Worm (Caenorhabditis elegans): ENCODE measurements around the gene T01D1.8.
A peak's percentile ranks its signal among the peaks of the same experiment; 100 is the strongest.

Gene T01D1.8

DNA sequence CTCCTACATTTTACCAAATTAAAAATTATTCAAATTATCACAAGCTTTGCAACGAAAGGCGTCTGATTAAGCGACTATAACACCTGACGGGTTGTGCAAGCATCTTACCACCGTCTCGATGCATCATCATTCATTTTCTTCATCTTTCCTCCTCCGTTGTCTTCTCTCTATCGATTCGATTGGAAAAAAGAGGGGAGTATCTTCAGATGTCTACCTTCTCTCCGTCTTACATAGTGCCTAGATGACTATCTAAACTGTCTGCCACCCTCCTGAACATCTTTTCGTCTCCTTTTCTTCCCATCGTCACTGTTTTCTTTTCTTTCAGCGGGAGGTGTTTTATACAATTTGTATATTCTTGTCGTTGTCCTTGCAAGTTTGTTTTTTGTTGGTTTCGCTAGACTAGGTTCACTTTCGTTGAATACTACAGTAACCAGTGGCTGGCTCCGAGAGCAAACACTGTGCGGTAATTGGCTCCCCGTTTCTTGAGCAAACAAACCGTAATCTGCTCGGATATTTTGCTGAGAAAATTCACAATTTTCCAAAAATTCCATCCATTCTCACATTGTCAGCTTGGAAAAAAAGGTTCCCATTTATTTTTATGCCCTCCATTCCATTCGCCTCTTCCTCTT, 27.1 kb upstream of the T01D1.8 start:
- TF ChIP-seq attf-5 (GFP tag; optimal IDR thresholded peaks at IDR 0.05) = peak; percentile 37
- no peak for TF ChIP-seq attf-6 (GFP tag; IDR thresholded peaks at IDR 0.05)
- no peak for TF ChIP-seq nhr-179 (tag; optimal IDR thresholded peaks at IDR 0.05)
- TF ChIP-seq D2030.7 (GFP tag; IDR thresholded peaks at IDR 0.05) = no peak
- no peak for TF ChIP-seq bed-2 (GFP tag; IDR thresholded peaks at IDR 0.05)
- TF ChIP-seq hmg-1.2 (GFP tag; IDR thresholded peaks at IDR 0.05) = peak; percentile 61; the same call in 1 of the 2 replicates
- no peak for TF ChIP-seq madf-3 (GFP tag; IDR thresholded peaks at IDR 0.05)
- TF ChIP-seq rpc-1 (optimal IDR thresholded peaks at IDR 0.05) = no peak
- TF ChIP-seq rpc-1 (tag; optimal IDR thresholded peaks at IDR 0.05) = no peak
- TF ChIP-seq cebp-1 (GFP tag; IDR thresholded peaks at IDR 0.05) = no peak
- peak; percentile 16 for TF ChIP-seq cebp-1 (tag; optimal IDR thresholded peaks at IDR 0.05)
- TF ChIP-seq nhr-80 (tag; optimal IDR thresholded peaks at IDR 0.05) = peak; percentile 44
- no peak for TF ChIP-seq snpc-1.3 (tag; optimal IDR thresholded peaks at IDR 0.05; ENCODE audit: insufficient read depth)
- peak; percentile 13 for TF ChIP-seq ceh-27 (GFP tag; optimal IDR thresholded peaks at IDR 0.05)
- peak; percentile 6 for TF ChIP-seq lin-40 (tag; optimal IDR thresholded peaks at IDR 0.05)
- no peak for TF ChIP-seq B0019.2 (GFP tag; conservative IDR thresholded peaks at IDR 0.05)
- TF ChIP-seq zim-3 (tag; optimal IDR thresholded peaks at IDR 0.05) = no peak
- no peak for TF ChIP-seq lin-35 (GFP tag; optimal IDR thresholded peaks at IDR 0.05)
- no peak for TF ChIP-seq madf-8 (GFP tag; conservative IDR thresholded peaks at IDR 0.05)
- no peak for TF ChIP-seq cebp-2 (GFP tag; IDR thresholded peaks at IDR 0.05)
- no peak for TF ChIP-seq let-607 (tag; optimal IDR thresholded peaks at IDR 0.05)
- no peak for TF ChIP-seq ceh-100 (GFP tag; IDR thresholded peaks at IDR 0.05)
- no peak for TF ChIP-seq snpc-4 (GFP tag; optimal IDR thresholded peaks at IDR 0.05)
- TF ChIP-seq snpc-4 (tag; optimal IDR thresholded peaks at IDR 0.05) = no peak
- no peak for TF ChIP-seq pha-4 (tag; optimal IDR thresholded peaks at IDR 0.05)
- TF ChIP-seq bed-1 (GFP tag; IDR thresholded peaks at IDR 0.05) = no peak

DNA sequence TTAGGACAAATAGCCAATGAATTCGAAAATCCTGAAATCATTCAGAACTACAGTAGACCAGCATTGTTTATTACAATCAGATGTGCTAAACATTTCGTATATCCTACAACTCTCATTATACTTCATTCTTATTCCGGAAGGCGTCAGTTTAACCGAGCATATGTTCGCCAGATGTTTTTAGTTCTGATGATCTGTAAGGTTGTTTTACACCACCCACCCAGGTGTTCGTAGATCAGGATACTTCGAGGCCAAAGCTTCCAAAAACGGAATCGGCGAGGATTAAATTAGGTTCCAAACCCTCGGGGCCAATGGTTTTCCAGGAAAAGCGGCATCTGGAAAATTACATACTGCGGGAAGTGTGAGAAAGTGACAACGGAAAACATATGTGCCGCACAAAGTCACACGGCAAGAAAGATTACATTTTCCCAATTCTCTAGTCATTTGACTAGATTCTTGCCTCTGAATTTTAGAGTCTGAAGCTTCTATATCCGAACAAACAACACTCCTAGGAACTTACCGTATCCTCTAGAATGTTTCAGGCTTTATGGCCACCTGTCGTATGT, 25.9 kb upstream of the T01D1.8 start:
- TF ChIP-seq fkh-3 (tag; optimal IDR thresholded peaks at IDR 0.05) = no peak
- no peak for TF ChIP-seq D2030.7 (GFP tag; IDR thresholded peaks at IDR 0.05)
- TF ChIP-seq tbp1 (GFP tag; optimal IDR thresholded peaks at IDR 0.05) = no peak
- no peak for TF ChIP-seq egl-44 (GFP tag; IDR thresholded peaks at IDR 0.05)
- no peak for TF ChIP-seq lin-40 (tag; optimal IDR thresholded peaks at IDR 0.05)
- TF ChIP-seq mcd-1 (GFP tag; IDR thresholded peaks at IDR 0.05) = no peak
- TF ChIP-seq lsy-27 (tag; optimal IDR thresholded peaks at IDR 0.05; ENCODE audit: borderline replicate concordance, insufficient read depth) = no peak
- TF ChIP-seq attf-6 (GFP tag; IDR thresholded peaks at IDR 0.05) = no peak
- no peak for TF ChIP-seq pbrm-1 (GFP tag; IDR thresholded peaks at IDR 0.05)
- TF ChIP-seq attf-5 (GFP tag; optimal IDR thresholded peaks at IDR 0.05) = no peak
- no peak for TF ChIP-seq xnd-1 (tag; optimal IDR thresholded peaks at IDR 0.05)
- TF ChIP-seq T26A5.8 (tag; optimal IDR thresholded peaks at IDR 0.05) = no peak
- no peak for TF ChIP-seq gei-17 (GFP tag; optimal IDR thresholded peaks at IDR 0.05)

DNA sequence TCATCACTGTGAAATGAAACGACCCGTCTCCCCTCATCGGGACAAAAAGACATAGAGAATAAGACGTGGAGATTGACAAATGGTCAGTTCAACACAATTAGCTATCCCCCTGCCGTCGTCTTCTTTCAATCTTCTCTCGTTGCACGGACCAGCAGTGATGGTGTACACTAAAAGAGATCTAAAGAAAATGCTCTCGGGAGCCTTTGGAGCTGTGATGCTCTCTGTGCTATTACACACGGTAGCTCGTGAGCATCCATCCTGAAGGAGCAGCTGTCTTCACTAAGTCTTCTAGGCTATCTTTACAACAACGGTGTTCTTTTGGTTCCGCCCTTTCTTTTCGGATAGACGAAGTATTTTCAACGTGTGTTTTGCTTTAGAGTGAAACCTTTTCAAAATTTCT, 25.3 kb upstream of the T01D1.8 start:
- TF ChIP-seq F22D6.2 (tag; optimal IDR thresholded peaks at IDR 0.05) (no peak), lir-1 (GFP tag; conservative IDR thresholded peaks at IDR 0.05) (no peak), hlh-26 (GFP tag; conservative IDR thresholded peaks at IDR 0.05) (no peak), lsy-27 (tag; optimal IDR thresholded peaks at IDR 0.05; ENCODE audit: borderline replicate concordance, insufficient read depth) (no peak), ceh-79 (tag; optimal IDR thresholded peaks at IDR 0.05) (no peak), ztf-26 (tag; optimal IDR thresholded peaks at IDR 0.05) (no peak), lin-35 (GFP tag; optimal IDR thresholded peaks at IDR 0.05) (no peak), hrde-1 (tag; optimal IDR thresholded peaks at IDR 0.05; ENCODE audit: borderline replicate concordance) (no peak), die-1 (tag; optimal IDR thresholded peaks at IDR 0.05) (no peak), D2030.7 (GFP tag; IDR thresholded peaks at IDR 0.05) (no peak), fkh-3 (tag; optimal IDR thresholded peaks at IDR 0.05) (no peak), F57A8.1 (GFP tag; optimal IDR thresholded peaks at IDR 0.05) (no peak), madf-10 (tag; optimal IDR thresholded peaks at IDR 0.05) (no peak)
